Worm (Caenorhabditis elegans) whole organism, L4 larva: ENCODE measurements around the gene B0272.3.

Source experiments
- mdt-29 ChIP-seq: fragments of 200-800 bp; sonication (Bioruptor generic); IDR thresholded peaks from 2 replicates; pipeline ENCODE4 v1.3.6; 2022; ENCODE audit warnings: missing genetic modification reagents, missing genetic modification characterization, missing compliant biosample characterization
- tag-97 ChIP-seq: fragments of 200-800 bp; sonication (Bioruptor generic); IDR thresholded peaks from 2 replicates; pipeline ENCODE4 v1.3.6; 2022; ENCODE audit warnings: missing genetic modification characterization, missing compliant biosample characterization
- unc-130 ChIP-seq: sonication (generic microtip); optimal IDR thresholded peaks from 2 replicates; lab custom pipeline; 2016; ENCODE audit warnings: missing genetic modification reagents, missing genetic modification characterization, missing compliant biosample characterization
- ztf-11 ChIP-seq: fragments of 150-350 bp; optimal IDR thresholded peaks from 2 replicates; lab custom pipeline; 2014; ENCODE audit warnings: missing biosample characterization, missing genetic modification characterization

- TF ChIP-seq mdt-29 (no peak), unc-130 (GFP tag; lab: Kevin White, UChicago) (no peak), ztf-11 (no peak), tag-97 (no peak)
Measured at ce11 chrX:9397401-9397800, 33.8 kb upstream of the B0272.3 start, which contains the start of gene fln-2.
